Fruit fly (Drosophila melanogaster) whole organism, embryonic: ENCODE results near the gene CG15890.

Experiments used
- ATbp ChIP-seq: fragments of 200-800 bp; sonication (Bioruptor generic); optimal IDR thresholded peaks from 2 replicates; lab custom pipeline; 2017; ENCODE audit warnings: missing biosample characterization, mild to moderate bottlenecking, missing genetic modification characterization, missing genetic modification reagents
- Aef1 ChIP-seq: fragments of 200-800 bp; sonication (Bioruptor generic); IDR thresholded peaks from 3 replicates; pipeline ENCODE4 v1.3.6; 2022; ENCODE audit warnings: missing biosample characterization, missing genetic modification characterization
- Awh ChIP-seq: fragments of 200-800 bp; sonication (Bioruptor generic); IDR thresholded peaks from 2 replicates; pipeline ENCODE4, ENCODE4 v1.3.6; 2022; ENCODE audit warnings: missing biosample characterization, missing genetic modification characterization
- CG10209 ChIP-seq: fragments of 200-800 bp; sonication (Bioruptor generic); optimal IDR thresholded peaks from 3 replicates; lab custom pipeline; 2017; ENCODE audit warnings: missing biosample characterization, mild to moderate bottlenecking, missing genetic modification characterization, missing genetic modification reagents
- CG10543 ChIP-seq: fragments of 200-800 bp; sonication (Bioruptor generic); optimal IDR thresholded peaks from 3 replicates; lab custom pipeline; 2017; ENCODE audit warnings: missing biosample characterization, mild to moderate bottlenecking, missing genetic modification characterization, moderate library complexity
- CG11093 ChIP-seq: fragments of 200-800 bp; sonication (Bioruptor generic); IDR thresholded peaks from 3 replicates; pipeline ENCODE4 v1.3.6; 2022; ENCODE audit warnings: missing biosample characterization, missing genetic modification characterization
- CG11456 ChIP-seq: fragments of 200-800 bp; sonication (Bioruptor generic); IDR thresholded peaks from 3 replicates; pipeline ENCODE4 v1.3.6; 2022; ENCODE audit warnings: missing biosample characterization, missing genetic modification characterization
- CG11504 ChIP-seq: fragments of 200-800 bp; sonication (Bioruptor generic); optimal IDR thresholded peaks from 3 replicates; lab custom pipeline; 2019; ENCODE audit warnings: missing biosample characterization, mild to moderate bottlenecking, missing genetic modification characterization, moderate library complexity
- CG12219 ChIP-seq: fragments of 200-800 bp; sonication (Bioruptor generic); optimal IDR thresholded peaks from 3 replicates; lab custom pipeline; 2018; ENCODE audit warnings: missing biosample characterization, mild to moderate bottlenecking, missing genetic modification characterization
- CG12769 ChIP-seq: fragments of 200-800 bp; sonication (Bioruptor generic); optimal IDR thresholded peaks from 2 replicates; lab custom pipeline; 2019; ENCODE audit warnings: missing biosample characterization, mild to moderate bottlenecking, missing genetic modification characterization, moderate library complexity
- CG17568 ChIP-seq: fragments of 200-800 bp; sonication (Bioruptor generic); optimal IDR thresholded peaks from 2 replicates; lab custom pipeline; 2018; ENCODE audit warnings: missing biosample characterization, mild to moderate bottlenecking, missing genetic modification characterization, moderate library complexity
- CG18599 ChIP-seq: fragments of 200-800 bp; sonication (Bioruptor generic); optimal IDR thresholded peaks from 3 replicates; lab custom pipeline; 2017; ENCODE audit warnings: missing biosample characterization, missing genetic modification characterization, mild to moderate bottlenecking, moderate library complexity, missing genetic modification reagents
- CG2120 ChIP-seq: fragments of 200-800 bp; sonication (Bioruptor generic); optimal IDR thresholded peaks from 3 replicates; lab custom pipeline; 2016; ENCODE audit warnings: missing biosample characterization, missing genetic modification characterization
- CG33557 ChIP-seq: fragments of 200-800 bp; sonication (Bioruptor generic); optimal IDR thresholded peaks from 2 replicates; lab custom pipeline; 2019; ENCODE audit warnings: missing biosample characterization, mild to moderate bottlenecking, missing genetic modification characterization, moderate library complexity
- CG3847 ChIP-seq: fragments of 200-800 bp; sonication (Bioruptor generic); IDR thresholded peaks from 2 replicates; pipeline ENCODE4 v1.3.6; 2022; ENCODE audit warnings: missing biosample characterization, missing genetic modification characterization
- CG4282 ChIP-seq: fragments of 200-800 bp; sonication (Bioruptor generic); optimal IDR thresholded peaks from 2 replicates; lab custom pipeline; 2016; ENCODE audit warnings: missing biosample characterization, missing genetic modification characterization
- CG4854 ChIP-seq: fragments of 200-800 bp; sonication (Bioruptor generic); optimal IDR thresholded peaks from 2 replicates; lab custom pipeline; 2016; ENCODE audit warnings: missing biosample characterization, missing genetic modification characterization, inconsistent platforms
- CG6175 ChIP-seq: fragments of 200-800 bp; sonication (Bioruptor generic); IDR thresholded peaks from 3 replicates; pipeline ENCODE4 v1.3.6; 2022; ENCODE audit warnings: missing biosample characterization, missing genetic modification characterization
- CG7745 ChIP-seq: fragments of 200-800 bp; sonication (Bioruptor generic); optimal IDR thresholded peaks from 2 replicates; lab custom pipeline; 2018; ENCODE audit warnings: missing biosample characterization, mild to moderate bottlenecking, missing genetic modification characterization, moderate library complexity
- CG8281 ChIP-seq: fragments of 200-800 bp; sonication (Bioruptor generic); optimal IDR thresholded peaks from 2 replicates; lab custom pipeline; 2018; ENCODE audit warnings: missing biosample characterization, mild to moderate bottlenecking, missing genetic modification characterization, moderate library complexity
- CG9215 ChIP-seq: fragments of 200-800 bp; sonication (Bioruptor generic); IDR thresholded peaks from 2 replicates; pipeline ENCODE4 v1.3.6; 2022; ENCODE audit warnings: missing biosample characterization, missing genetic modification characterization
- D ChIP-seq, 2 experiments: fragments of 200-800 bp in 1 of 2; fragments of >200 bp in 1 of 2; sonication (Bioruptor generic) in 1 of 2; optimal IDR thresholded peaks; 2 replicates in 1 of 2; 3 replicates in 1 of 2; lab custom pipeline; 2017; ENCODE audit warnings: mild to moderate bottlenecking in 1 of 2, missing biosample characterization in 1 of 2, missing genetic modification characterization in 1 of 2, missing genetic modification reagents in 1 of 2
- Dbx ChIP-seq: fragments of 200-800 bp; sonication (Bioruptor generic); IDR thresholded peaks from 3 replicates; pipeline ENCODE4 v1.3.6; 2022; ENCODE audit warnings: missing biosample characterization, missing genetic modification characterization
- Dll ChIP-seq: fragments of 200-800 bp; sonication (Bioruptor generic); IDR thresholded peaks from 4 replicates; pipeline ENCODE4 v1.3.6; 2022; ENCODE audit warnings: missing biosample characterization, missing genetic modification characterization; ENCODE audit not compliant: partially characterized antibody
- E2f1 ChIP-seq: fragments of 200-800 bp; sonication (Bioruptor generic); IDR thresholded peaks from 2 replicates; pipeline ENCODE4 v1.3.6; 2022; ENCODE audit warnings: missing biosample characterization, missing genetic modification characterization
- ERR ChIP-seq: fragments of 200-800 bp; sonication (Bioruptor generic); optimal IDR thresholded peaks from 2 replicates; lab custom pipeline; 2016; ENCODE audit warnings: missing biosample characterization, missing genetic modification characterization
- Elba2 ChIP-seq: fragments of 200-800 bp; sonication (Bioruptor generic); optimal IDR thresholded peaks from 3 replicates; lab custom pipeline; 2016; ENCODE audit warnings: missing biosample characterization, missing genetic modification characterization
- HHEX ChIP-seq: fragments of 200-800 bp; sonication (Bioruptor generic); optimal IDR thresholded peaks from 3 replicates; lab custom pipeline; 2017; ENCODE audit warnings: missing biosample characterization, mild to moderate bottlenecking, missing genetic modification characterization, missing genetic modification reagents
- HLH4C ChIP-seq: fragments of 200-800 bp; sonication (Bioruptor generic); IDR thresholded peaks from 3 replicates; pipeline ENCODE4 v1.3.6; 2022; ENCODE audit warnings: missing biosample characterization, missing genetic modification characterization; ENCODE audit not compliant: partially characterized antibody
- Lhr ChIP-seq: fragments of 200-800 bp; sonication (Bioruptor generic); optimal IDR thresholded peaks from 3 replicates; lab custom pipeline; 2017; ENCODE audit warnings: mild to moderate bottlenecking, missing biosample characterization, missing genetic modification reagents, missing genetic modification characterization
- Lim3 ChIP-seq: fragments of 200-800 bp; sonication (Bioruptor generic); IDR thresholded peaks from 2 replicates; pipeline ENCODE4 v1.3.6; 2022; ENCODE audit warnings: missing biosample characterization, missing genetic modification characterization
- Lpt ChIP-seq: fragments of >200 bp; optimal IDR thresholded peaks from 2 replicates; lab custom pipeline; 2018; ENCODE audit warnings: missing biosample characterization, missing genetic modification characterization
- Mrtf ChIP-seq: fragments of 200-800 bp; sonication (Bioruptor generic); IDR thresholded peaks from 3 replicates; pipeline ENCODE4 v1.3.6; 2022; ENCODE audit warnings: missing biosample characterization, missing genetic modification characterization
- Pdp1 ChIP-seq, 2 experiments: fragments of 200-800 bp; sonication (Bioruptor generic); optimal IDR thresholded peaks; 3 replicates each; lab custom pipeline; 2016; ENCODE audit warnings: missing biosample characterization in 2 of 2, missing genetic modification characterization in 2 of 2, mild to moderate bottlenecking in 1 of 2, moderate library complexity in 1 of 2
- Rfx ChIP-seq: fragments of 200-800 bp; sonication (Bioruptor generic); IDR thresholded peaks from 2 replicates; pipeline ENCODE4 v1.3.6; 2022; ENCODE audit warnings: missing biosample characterization, missing genetic modification characterization
- Xbp1 ChIP-seq: fragments of 200-800 bp; sonication (Bioruptor generic); optimal IDR thresholded peaks from 3 replicates; lab custom pipeline; 2016; ENCODE audit warnings: missing biosample characterization, mild to moderate bottlenecking, missing genetic modification characterization
- ab ChIP-seq: fragments of 200-800 bp; sonication (Bioruptor generic); optimal IDR thresholded peaks from 2 replicates; lab custom pipeline; 2016; ENCODE audit warnings: missing biosample characterization, missing genetic modification characterization
- abd-A ChIP-seq: fragments of 200-800 bp; sonication (Bioruptor generic); optimal IDR thresholded peaks from 3 replicates; lab custom pipeline; 2019; ENCODE audit warnings: missing biosample characterization, mild to moderate bottlenecking, missing genetic modification characterization, moderate library complexity
- ato ChIP-seq: fragments of 200-800 bp; sonication (Bioruptor generic); IDR thresholded peaks from 2 replicates; pipeline ENCODE4 v1.3.6; 2022; ENCODE audit warnings: missing biosample characterization, missing genetic modification characterization; ENCODE audit not compliant: partially characterized antibody
- dimm ChIP-seq: fragments of 200-800 bp; sonication (Bioruptor generic); IDR thresholded peaks from 2 replicates; pipeline ENCODE4 v1.3.6; 2022; ENCODE audit warnings: missing biosample characterization, missing genetic modification characterization
- exex ChIP-seq: fragments of 200-800 bp; sonication (Bioruptor generic); optimal IDR thresholded peaks from 4 replicates; lab custom pipeline; 2018; ENCODE audit warnings: missing biosample characterization, mild to moderate bottlenecking, missing genetic modification characterization, moderate library complexity
- hth ChIP-seq: fragments of >200 bp; optimal IDR thresholded peaks from 2 replicates; lab custom pipeline; 2017; ENCODE audit warnings: inconsistent platforms
- ind ChIP-seq: fragments of 200-800 bp; sonication (Bioruptor generic); optimal IDR thresholded peaks from 3 replicates; lab custom pipeline; 2016; ENCODE audit warnings: missing biosample characterization, missing genetic modification characterization
- insv ChIP-seq, 2 experiments: fragments of 200-800 bp; sonication (Bioruptor generic); optimal IDR thresholded peaks; 3 replicates each; lab custom pipeline; 2016 to 2018; ENCODE audit warnings: missing biosample characterization in 2 of 2, missing genetic modification characterization in 2 of 2
- klu ChIP-seq: fragments of 200-800 bp; sonication (Bioruptor generic); IDR thresholded peaks from 2 replicates; pipeline ENCODE4 v1.3.6; 2022; ENCODE audit warnings: missing biosample characterization, missing genetic modification characterization
- knrl ChIP-seq: fragments of 200-800 bp; sonication (Bioruptor generic); IDR thresholded peaks from 3 replicates; pipeline ENCODE4 v1.3.6; 2022; ENCODE audit warnings: missing biosample characterization, missing genetic modification characterization; ENCODE audit not compliant: partially characterized antibody
- nau ChIP-seq: fragments of 200-800 bp; sonication (Bioruptor generic); optimal IDR thresholded peaks from 3 replicates; lab custom pipeline; 2017; ENCODE audit warnings: missing biosample characterization, mild to moderate bottlenecking, missing genetic modification characterization, missing genetic modification reagents
- salm ChIP-seq: fragments of 200-800 bp; sonication (Bioruptor generic); optimal IDR thresholded peaks from 2 replicates; lab custom pipeline; 2018; ENCODE audit warnings: missing biosample characterization, mild to moderate bottlenecking, missing genetic modification characterization
- tgo ChIP-seq: fragments of 200-800 bp; sonication (Bioruptor generic); IDR thresholded peaks from 3 replicates; pipeline ENCODE4 v1.3.6; 2022; ENCODE audit warnings: missing biosample characterization, missing genetic modification characterization
- toy ChIP-seq: fragments of 200-800 bp; sonication (Bioruptor generic); IDR thresholded peaks from 2 replicates; pipeline ENCODE4 v1.3.6; 2022; ENCODE audit warnings: missing biosample characterization, missing genetic modification characterization
- yki ChIP-seq: fragments of >200 bp; optimal IDR thresholded peaks from 3 replicates; lab custom pipeline; 2018

Gene CG15890

dm6 chrX:14743819-14744218 lies 21.8 kb downstream of the CG15890 start (continued):
- TF ChIP-seq D (optimal IDR thresholded peaks at IDR 0.05; lab: Kevin White, UChicago) (no peak), D (GFP tag; optimal IDR thresholded peaks at IDR 0.05; lab: Kevin White, UChicago) (peak; percentile 29), CG11456 (GFP tag; lab: Robert Waterston, UW) (no peak), knrl (GFP tag; lab: Robert Waterston, UW) (no peak), ERR (GFP tag; lab: Kevin White, UChicago) (no peak), salm (no peak), CG10209 (GFP tag; lab: Kevin White, UChicago) (peak; percentile 54), CG17568 (GFP tag; lab: Kevin White, UChicago) (no peak), CG33557 (GFP tag; lab: Kevin White, UChicago) (peak; percentile 21), Aef1 (GFP tag; lab: Robert Waterston, UW) (peak; percentile 37; the same call in 1 of the 3 replicates), CG7745 (tag; lab: Kevin White, UChicago) (no peak), Dbx (no peak), tgo (GFP tag; lab: Robert Waterston, UW) (peak; percentile 54), Lpt (GFP tag; lab: Kevin White, UChicago) (no peak), CG12219 (GFP tag; lab: Kevin White, UChicago) (peak; percentile 15), Dll (GFP tag; lab: Robert Waterston, UW) (no peak), abd-A (tag; lab: Kevin White, UChicago) (no peak), CG4854 (GFP tag; lab: Kevin White, UChicago) (no peak), Lhr (GFP tag; lab: Kevin White, UChicago) (no peak), ato (GFP tag; lab: Robert Waterston, UW) (no peak), Lim3 (no peak), yki (lab: Kevin White, UChicago) (no peak), CG6175 (no peak), CG8281 (tag; lab: Kevin White, UChicago) (no peak), CG11093 (GFP tag; lab: Robert Waterston, UW) (no peak), klu (no peak), HLH4C (no peak), E2f1 (peak; percentile 42; the same call in 1 of the 2 replicates), CG11504 (tag; lab: Kevin White, UChicago) (peak; percentile 75), Pdp1 (GFP tag; optimal IDR thresholded peaks at IDR 0.05; lab: Kevin White, UChicago) (no peak), CG18599 (GFP tag; lab: Kevin White, UChicago) (peak; percentile 61), ab (GFP tag; lab: Kevin White, UChicago) (no peak), hth (lab: Kevin White, UChicago) (no peak), Rfx (no peak; the same call in 1 of the 2 replicates), CG4282 (GFP tag; lab: Kevin White, UChicago) (no peak), exex (tag; lab: Kevin White, UChicago) (no peak), Xbp1 (GFP tag; lab: Kevin White, UChicago) (peak; percentile 33), CG12769 (no peak), nau (peak; percentile 22), Mrtf (GFP tag; lab: Robert Waterston, UW) (no peak), HHEX (GFP tag; lab: Kevin White, UChicago) (peak; percentile 41), toy (no peak), Awh (0 out of 2 replicates have a peak, but pooled peaks have one; percentile 25), CG2120 (GFP tag; lab: Kevin White, UChicago) (peak; percentile 15), CG10543 (peak; percentile 8), CG9215 (GFP tag; lab: Robert Waterston, UW) (peak; percentile 38), CG3847 (GFP tag; lab: Robert Waterston, UW) (no peak), ATbp (GFP tag; lab: Kevin White, UChicago) (peak; percentile 48), dimm (GFP tag; lab: Robert Waterston, UW) (no peak), Elba2 (GFP tag; lab: Kevin White, UChicago) (no peak), ind (GFP tag; lab: Kevin White, UChicago) (peak; percentile 20), insv (GFP tag; optimal IDR thresholded peaks at IDR 0.05; lab: Kevin White, UChicago) (no peak)
